Worm (Caenorhabditis elegans): ENCODE results near the gene Y75B7AR.1.

ce11 chrV:1435106-1435505, 42.3 kb upstream of the Y75B7AR.1 start:
- TF ChIP-seq nhr-76 (tag; optimal IDR thresholded peaks at IDR 0.05) (no peak), mdt-29 (GFP tag; IDR thresholded peaks at IDR 0.05) (no peak)
